Fruit fly (Drosophila melanogaster): ENCODE results near the gene CG17349.
A peak's percentile ranks its signal among the peaks of the same experiment; 100 is the strongest.

dm6 chr2L:19335052-19335451, 35.2 kb upstream of the CG17349 start:
- 0 out of 2 replicates have a peak, but pooled peaks have one; percentile 23 for TF ChIP-seq Ets98B (GFP tag; IDR thresholded peaks at IDR 0.05)
- TF ChIP-seq CG4496 (GFP tag; IDR thresholded peaks at IDR 0.05), result no peak
- TF ChIP-seq CG12605 (GFP tag; IDR thresholded peaks at IDR 0.05), result no peak
- TF ChIP-seq EcR (GFP tag; optimal IDR thresholded peaks at IDR 0.05), result no peak
- no peak for TF ChIP-seq Snoo (tag; optimal IDR thresholded peaks at IDR 0.05)
- peak; percentile 3 for TF ChIP-seq Pif1A (GFP tag; optimal IDR thresholded peaks at IDR 0.05)
- peak; percentile 30; the same call in 1 of the 2 replicates for TF ChIP-seq CG32121 (GFP tag; IDR thresholded peaks at IDR 0.05)
- TF ChIP-seq Pif1B (GFP tag; optimal IDR thresholded peaks at IDR 0.05), result no peak
